Fruit fly (Drosophila melanogaster): ENCODE data around the gene CG32259.

DNA sequence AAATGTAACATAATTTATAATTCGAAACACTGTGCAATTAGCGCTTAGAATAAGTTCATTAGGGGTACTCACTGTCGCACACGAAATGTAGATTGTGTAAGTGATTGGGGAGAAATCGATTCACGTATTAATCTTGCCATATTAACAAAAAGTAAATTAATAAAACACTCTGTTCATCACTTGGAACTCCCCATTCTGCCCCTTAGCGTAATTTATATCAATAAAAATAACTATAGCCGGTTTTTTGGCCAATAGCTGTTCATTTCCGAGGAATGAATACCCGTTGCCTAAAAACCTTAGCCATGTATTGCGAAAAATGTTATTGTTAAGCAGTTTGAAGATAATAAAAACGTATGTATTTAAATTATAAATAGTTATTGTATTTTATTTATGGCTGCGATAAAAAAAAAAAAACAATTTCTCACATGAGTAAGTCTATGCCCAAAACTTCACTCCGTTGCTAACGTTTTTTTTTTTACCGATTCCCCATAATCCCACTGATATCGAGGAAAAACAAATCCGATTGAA is 9.8 kb upstream of the CG32259 start, which contains the start of gene Ugt305A1:
- TF ChIP-seq ovo (GFP tag; optimal IDR thresholded peaks at IDR 0.05) (no peak), CG33017 (tag; optimal IDR thresholded peaks at IDR 0.05) (no peak)

All from whole organism, adult.